ENCODE assay signal across 1 fruit fly cellular context in genomic region chrX:11578841-11579240, dm6.
A peak's percentile ranks its signal among the peaks of the same experiment; 100 is the strongest.
TF ChIP-seq lines count a peak whose summit lies in the region.

No protein-coding gene starts in this region.

TF ChIP-seq in whole organism, embryonic, 481 proteins besides CTCF, POLR2A, EP300 and RAD21 (continued from another document and continues in another):
- TF ChIP-seq amos (GFP tag; IDR thresholded peaks at IDR 0.05; lab: Robert Waterston, UW; ENCODE audit: partially characterized antibody) = peak; percentile 54
- no peak for TF ChIP-seq CG4328 (GFP tag; optimal IDR thresholded peaks at IDR 0.05; lab: Kevin White, UChicago)
- no peak for TF ChIP-seq CG2120 (GFP tag; optimal IDR thresholded peaks at IDR 0.05; lab: Kevin White, UChicago)
- TF ChIP-seq vnd (GFP tag; IDR thresholded peaks at IDR 0.05; lab: Robert Waterston, UW; ENCODE audit: partially characterized antibody) = no peak
- TF ChIP-seq bbx (GFP tag; IDR thresholded peaks at IDR 0.05; lab: Robert Waterston, UW; ENCODE audit: partially characterized antibody) = peak; percentile 34; the same call in 1 of the 2 replicates
- no peak for TF ChIP-seq NFAT (GFP tag; IDR thresholded peaks at IDR 0.05; lab: Robert Waterston, UW)
- TF ChIP-seq CG9437 (GFP tag; optimal IDR thresholded peaks at IDR 0.05; lab: Kevin White, UChicago) = no peak
- no peak for TF ChIP-seq Abd-B (GFP tag; optimal IDR thresholded peaks at IDR 0.05; lab: Kevin White, UChicago)
- no peak for TF ChIP-seq CG11085 (GFP tag; IDR thresholded peaks at IDR 0.05; lab: Robert Waterston, UW)
- TF ChIP-seq CG10959 (GFP tag; IDR thresholded peaks at IDR 0.05; lab: Robert Waterston, UW) = no peak
- TF ChIP-seq stwl (tag; optimal IDR thresholded peaks at IDR 0.05; lab: Kevin White, UChicago) = peak; percentile 100
- TF ChIP-seq Dp (GFP tag; optimal IDR thresholded peaks at IDR 0.05; lab: Kevin White, UChicago) = peak; percentile 43
- TF ChIP-seq CG2712 (tag; optimal IDR thresholded peaks at IDR 0.05; lab: Kevin White, UChicago) = peak; percentile 21
- TF ChIP-seq CG17359 (tag; optimal IDR thresholded peaks at IDR 0.05; lab: Kevin White, UChicago) = no peak
- TF ChIP-seq CG3407 (GFP tag; optimal IDR thresholded peaks at IDR 0.05; lab: Kevin White, UChicago) = no peak
- no peak for TF ChIP-seq CG13424 (tag; optimal IDR thresholded peaks at IDR 0.05; lab: Kevin White, UChicago)
- TF ChIP-seq Lim3 (GFP tag; IDR thresholded peaks at IDR 0.05; lab: Robert Waterston, UW) = no peak
- TF ChIP-seq salm (tag; optimal IDR thresholded peaks at IDR 0.05; lab: Kevin White, UChicago) = no peak
- TF ChIP-seq ind (GFP tag; optimal IDR thresholded peaks at IDR 0.05; lab: Kevin White, UChicago) = no peak
- TF ChIP-seq gsb (GFP tag; IDR thresholded peaks at IDR 0.05; lab: Robert Waterston, UW) = no peak
- TF ChIP-seq gro (GFP tag; optimal IDR thresholded peaks at IDR 0.05; lab: Kevin White, UChicago) = no peak
- TF ChIP-seq CG8388 (GFP tag; optimal IDR thresholded peaks at IDR 0.05; lab: Kevin White, UChicago) = no peak
- no peak for TF ChIP-seq btn (GFP tag; optimal IDR thresholded peaks at IDR 0.05; lab: Kevin White, UChicago)
- TF ChIP-seq ara (GFP tag; IDR thresholded peaks at IDR 0.05; lab: Robert Waterston, UW) = no peak
- TF ChIP-seq ap (GFP tag; IDR thresholded peaks at IDR 0.05; lab: Robert Waterston, UW) = no peak
- no peak for TF ChIP-seq CG6683 (GFP tag; optimal IDR thresholded peaks at IDR 0.05; lab: Kevin White, UChicago)
- no peak for TF ChIP-seq CG10979 (tag; optimal IDR thresholded peaks at IDR 0.05; lab: Kevin White, UChicago)
- peak; percentile 92 for TF ChIP-seq CG33213 (GFP tag; optimal IDR thresholded peaks at IDR 0.05; lab: Kevin White, UChicago)
- 0 out of 2 replicates have a peak, but pooled peaks have one; percentile 26 for TF ChIP-seq chm (GFP tag; IDR thresholded peaks at IDR 0.05; lab: Robert Waterston, UW)
- no peak for TF ChIP-seq Bdp1 (GFP tag; optimal IDR thresholded peaks at IDR 0.05; lab: Kevin White, UChicago)
- no peak for TF ChIP-seq zfh2 (GFP tag; optimal IDR thresholded peaks at IDR 0.05; lab: Kevin White, UChicago)
- TF ChIP-seq chif (GFP tag; optimal IDR thresholded peaks at IDR 0.05; lab: Kevin White, UChicago) = no peak
- peak; percentile 63 for TF ChIP-seq CG34224 (GFP tag; IDR thresholded peaks at IDR 0.05; lab: Robert Waterston, UW; ENCODE audit: partially characterized antibody)
- TF ChIP-seq CG12219 (GFP tag; optimal IDR thresholded peaks at IDR 0.05; lab: Kevin White, UChicago) = no peak
- TF ChIP-seq CG11504 (tag; optimal IDR thresholded peaks at IDR 0.05; lab: Kevin White, UChicago) = no peak
- no peak for TF ChIP-seq Xrp1 (GFP tag; IDR thresholded peaks at IDR 0.05; lab: Robert Waterston, UW)
- TF ChIP-seq stc (GFP tag; IDR thresholded peaks at IDR 0.05; lab: Robert Waterston, UW) = no peak
- no peak for TF ChIP-seq odd (GFP tag; optimal IDR thresholded peaks at IDR 0.05; lab: Kevin White, UChicago)
- no peak for TF ChIP-seq Ada2b (GFP tag; IDR thresholded peaks at IDR 0.05; lab: Robert Waterston, UW)
- no peak for TF ChIP-seq CG6654 (GFP tag; optimal IDR thresholded peaks at IDR 0.05; lab: Kevin White, UChicago)
- TF ChIP-seq cad (GFP tag; optimal IDR thresholded peaks at IDR 0.05; lab: Kevin White, UChicago) = no peak
- no peak for TF ChIP-seq br (optimal IDR thresholded peaks at IDR 0.05; lab: Kevin White, UChicago)
- no peak for TF ChIP-seq CG15269 (tag; optimal IDR thresholded peaks at IDR 0.05; lab: Kevin White, UChicago)
- TF ChIP-seq CG31388 (GFP tag; optimal IDR thresholded peaks at IDR 0.05; lab: Kevin White, UChicago) = no peak
- no peak for TF ChIP-seq aop (GFP tag; IDR thresholded peaks at IDR 0.05; lab: Robert Waterston, UW)
- TF ChIP-seq Tbp (GFP tag; optimal IDR thresholded peaks at IDR 0.05; lab: Kevin White, UChicago) = no peak
- TF ChIP-seq so (GFP tag; IDR thresholded peaks at IDR 0.05; lab: Robert Waterston, UW) = no peak
- no peak for TF ChIP-seq bowl (GFP tag; IDR thresholded peaks at IDR 0.05; lab: Robert Waterston, UW)
- no peak for TF ChIP-seq CG17361 (GFP tag; IDR thresholded peaks at IDR 0.05; lab: Robert Waterston, UW)
- peak; percentile 87 for TF ChIP-seq nerfin-1 (tag; optimal IDR thresholded peaks at IDR 0.05; lab: Kevin White, UChicago)
- TF ChIP-seq CG4360 (GFP tag; IDR thresholded peaks at IDR 0.05; lab: Robert Waterston, UW) = no peak
- no peak for TF ChIP-seq CG12155 (GFP tag; optimal IDR thresholded peaks at IDR 0.05; lab: Kevin White, UChicago)
- no peak for TF ChIP-seq da (GFP tag; optimal IDR thresholded peaks at IDR 0.05; lab: Kevin White, UChicago)
- no peak for TF ChIP-seq Dref (GFP tag; IDR thresholded peaks at IDR 0.05; lab: Robert Waterston, UW)
- TF ChIP-seq CG14965 (GFP tag; optimal IDR thresholded peaks at IDR 0.05; lab: Kevin White, UChicago; ENCODE audit: borderline replicate concordance) = no peak
- no peak for TF ChIP-seq emc (GFP tag; optimal IDR thresholded peaks at IDR 0.05; lab: Kevin White, UChicago)
- peak; percentile 54; the same call in 1 of the 2 replicates for TF ChIP-seq ato (GFP tag; IDR thresholded peaks at IDR 0.05; lab: Robert Waterston, UW; ENCODE audit: partially characterized antibody)
- no peak for TF ChIP-seq CG6254 (GFP tag; optimal IDR thresholded peaks at IDR 0.05; lab: Kevin White, UChicago)
- TF ChIP-seq CG7928 (GFP tag; optimal IDR thresholded peaks at IDR 0.05; lab: Kevin White, UChicago) = peak; percentile 78
- TF ChIP-seq CG2202 (tag; optimal IDR thresholded peaks at IDR 0.05; lab: Kevin White, UChicago) = no peak
- TF ChIP-seq sqz (GFP tag; optimal IDR thresholded peaks at IDR 0.05; lab: Kevin White, UChicago) = no peak
- TF ChIP-seq CG6854 (GFP tag; optimal IDR thresholded peaks at IDR 0.05; lab: Kevin White, UChicago) = no peak
- TF ChIP-seq cg (GFP tag; optimal IDR thresholded peaks at IDR 0.05; lab: Kevin White, UChicago) = no peak
- TF ChIP-seq caup (GFP tag; optimal IDR thresholded peaks at IDR 0.05; lab: Kevin White, UChicago; ENCODE audit: severe bottlenecking) = no peak
- TF ChIP-seq toy (GFP tag; IDR thresholded peaks at IDR 0.05; lab: Robert Waterston, UW) = no peak
- TF ChIP-seq CG3281 (GFP tag; optimal IDR thresholded peaks at IDR 0.05; lab: Kevin White, UChicago) = no peak
- no peak for TF ChIP-seq CG2199 (GFP tag; IDR thresholded peaks at IDR 0.05; lab: Robert Waterston, UW)
- TF ChIP-seq HmgZ (tag; optimal IDR thresholded peaks at IDR 0.05; lab: Kevin White, UChicago) = no peak
- TF ChIP-seq slp2 (GFP tag; optimal IDR thresholded peaks at IDR 0.05; lab: Kevin White, UChicago) = no peak
- no peak for TF ChIP-seq CG10366 (GFP tag; IDR thresholded peaks at IDR 0.05; lab: Robert Waterston, UW)
- TF ChIP-seq Neu2 (GFP tag; optimal IDR thresholded peaks at IDR 0.05; lab: Kevin White, UChicago; ENCODE audit: borderline replicate concordance) = no peak
- TF ChIP-seq pzg (GFP tag; optimal IDR thresholded peaks at IDR 0.05; lab: Kevin White, UChicago) = peak; percentile 75
- TF ChIP-seq Dfd (GFP tag; optimal IDR thresholded peaks at IDR 0.05; lab: Kevin White, UChicago) = no peak
- TF ChIP-seq CG18011 (GFP tag; optimal IDR thresholded peaks at IDR 0.05; lab: Kevin White, UChicago) = no peak
- TF ChIP-seq CG8924 (tag; optimal IDR thresholded peaks at IDR 0.05; lab: Kevin White, UChicago) = no peak
- TF ChIP-seq Sox100B (GFP tag; optimal IDR thresholded peaks at IDR 0.05; lab: Kevin White, UChicago) = no peak
- TF ChIP-seq E2f2 (GFP tag; IDR thresholded peaks at IDR 0.05; lab: Robert Waterston, UW) = peak; percentile 53; the same call in 1 of the 2 replicates
- TF ChIP-seq HLH3B (GFP tag; IDR thresholded peaks at IDR 0.05; lab: Robert Waterston, UW) = no peak
- TF ChIP-seq CG6175 (GFP tag; IDR thresholded peaks at IDR 0.05; lab: Robert Waterston, UW) = no peak
- peak; percentile 5 for TF ChIP-seq grau (tag; optimal IDR thresholded peaks at IDR 0.05; lab: Kevin White, UChicago)
- TF ChIP-seq Taf1 (GFP tag; IDR thresholded peaks at IDR 0.05; lab: Robert Waterston, UW) = no peak
- TF ChIP-seq CG10431 (GFP tag; optimal IDR thresholded peaks at IDR 0.05; lab: Kevin White, UChicago) = peak; percentile 2
- TF ChIP-seq CG17612 (GFP tag; IDR thresholded peaks at IDR 0.05; lab: Robert Waterston, UW) = no peak
- TF ChIP-seq onecut (GFP tag; IDR thresholded peaks at IDR 0.05; lab: Robert Waterston, UW) = no peak
- no peak for TF ChIP-seq CG1024 (GFP tag; IDR thresholded peaks at IDR 0.05; lab: Robert Waterston, UW)
- TF ChIP-seq inv (GFP tag; IDR thresholded peaks at IDR 0.05; lab: Robert Waterston, UW; ENCODE audit: partially characterized antibody) = no peak
- no peak for TF ChIP-seq eve (GFP tag; optimal IDR thresholded peaks at IDR 0.05; lab: Kevin White, UChicago)
- TF ChIP-seq CG8765 (GFP tag; IDR thresholded peaks at IDR 0.05; lab: Robert Waterston, UW) = no peak
- no peak for TF ChIP-seq TFAM (GFP tag; optimal IDR thresholded peaks at IDR 0.05; lab: Kevin White, UChicago)
- no peak for TF ChIP-seq Usf (GFP tag; optimal IDR thresholded peaks at IDR 0.05; lab: Kevin White, UChicago)
- TF ChIP-seq vfl (GFP tag; optimal IDR thresholded peaks at IDR 0.05; lab: Kevin White, UChicago) = no peak
- TF ChIP-seq Dek (tag; optimal IDR thresholded peaks at IDR 0.05; lab: Kevin White, UChicago) = no peak
- TF ChIP-seq CG7271 (tag; optimal IDR thresholded peaks at IDR 0.05; lab: Kevin White, UChicago) = no peak
- TF ChIP-seq HmgD (GFP tag; optimal IDR thresholded peaks at IDR 0.05; lab: Kevin White, UChicago) = no peak
- no peak for TF ChIP-seq CG1832 (GFP tag; optimal IDR thresholded peaks at IDR 0.05; lab: Kevin White, UChicago)
- no peak for TF ChIP-seq CG11695 (GFP tag; IDR thresholded peaks at IDR 0.05; lab: Robert Waterston, UW)
- TF ChIP-seq peb (GFP tag; IDR thresholded peaks at IDR 0.05; lab: Robert Waterston, UW) = no peak
- TF ChIP-seq CG2678 (tag; optimal IDR thresholded peaks at IDR 0.05; lab: Kevin White, UChicago) = no peak
- TF ChIP-seq CG13296 (GFP tag; optimal IDR thresholded peaks at IDR 0.05; lab: Kevin White, UChicago) = no peak
- TF ChIP-seq CG10565 (GFP tag; optimal IDR thresholded peaks at IDR 0.05; lab: Kevin White, UChicago) = no peak
- no peak for TF ChIP-seq her (GFP tag; optimal IDR thresholded peaks at IDR 0.05; lab: Kevin White, UChicago)
- no peak for TF ChIP-seq bab2 (GFP tag; optimal IDR thresholded peaks at IDR 0.05; lab: Kevin White, UChicago)
- TF ChIP-seq zf30C (GFP tag; optimal IDR thresholded peaks at IDR 0.05; lab: Kevin White, UChicago) = no peak
- TF ChIP-seq Deaf1 (tag; optimal IDR thresholded peaks at IDR 0.05; lab: Kevin White, UChicago) = no peak
- no peak for TF ChIP-seq Mad (GFP tag; optimal IDR thresholded peaks at IDR 0.05; lab: Kevin White, UChicago)
- no peak for TF ChIP-seq H2.0 (GFP tag; IDR thresholded peaks at IDR 0.05; lab: Robert Waterston, UW)
- TF ChIP-seq slbo (GFP tag; IDR thresholded peaks at IDR 0.05; lab: Robert Waterston, UW) = no peak
- TF ChIP-seq CG4854 (GFP tag; optimal IDR thresholded peaks at IDR 0.05; lab: Kevin White, UChicago) = no peak
- TF ChIP-seq CG11560 (tag; IDR thresholded peaks at IDR 0.05; lab: Robert Waterston, UW) = no peak
- no peak for TF ChIP-seq pita (GFP tag; optimal IDR thresholded peaks at IDR 0.05; lab: Kevin White, UChicago)
- TF ChIP-seq MBD-R2 (GFP tag; IDR thresholded peaks at IDR 0.05; lab: Robert Waterston, UW) = peak; percentile 21; the same call in 1 of the 2 replicates
- TF ChIP-seq Med (GFP tag; lab: Kevin White, UChicago) = peak; percentile 66
- no peak for TF ChIP-seq CG17829 (tag; optimal IDR thresholded peaks at IDR 0.05; lab: Kevin White, UChicago)
- no peak for TF ChIP-seq Ptx1 (GFP tag; IDR thresholded peaks at IDR 0.05; lab: Robert Waterston, UW)
- no peak for TF ChIP-seq cas (GFP tag; IDR thresholded peaks at IDR 0.05; lab: Robert Waterston, UW)
- no peak for TF ChIP-seq ems (GFP tag; optimal IDR thresholded peaks at IDR 0.05; lab: Kevin White, UChicago)
- no peak for TF ChIP-seq CG16863 (GFP tag; optimal IDR thresholded peaks at IDR 0.05; lab: Kevin White, UChicago)
- no peak for TF ChIP-seq MTF-1 (GFP tag; optimal IDR thresholded peaks at IDR 0.05; lab: Kevin White, UChicago; ENCODE audit: borderline replicate concordance)
- TF ChIP-seq Dbx (GFP tag; IDR thresholded peaks at IDR 0.05; lab: Robert Waterston, UW) = no peak
- no peak for TF ChIP-seq oc (tag; optimal IDR thresholded peaks at IDR 0.05; lab: Kevin White, UChicago)
- TF ChIP-seq Optix (GFP tag; IDR thresholded peaks at IDR 0.05; lab: Robert Waterston, UW) = no peak
- TF ChIP-seq Elba2 (GFP tag; optimal IDR thresholded peaks at IDR 0.05; lab: Kevin White, UChicago) = no peak
- TF ChIP-seq CG3847 (GFP tag; IDR thresholded peaks at IDR 0.05; lab: Robert Waterston, UW) = peak; percentile 18; the same call in 1 of the 2 replicates
- no peak for TF ChIP-seq CG34422 (GFP tag; IDR thresholded peaks at IDR 0.05; lab: Robert Waterston, UW)
- TF ChIP-seq nom (GFP tag; optimal IDR thresholded peaks at IDR 0.05; lab: Kevin White, UChicago) = no peak
- peak; percentile 45 for TF ChIP-seq MESR4 (GFP tag; optimal IDR thresholded peaks at IDR 0.05; lab: Kevin White, UChicago)
- TF ChIP-seq CG1233 (GFP tag; optimal IDR thresholded peaks at IDR 0.05; lab: Kevin White, UChicago) = no peak
- TF ChIP-seq Awh (GFP tag; IDR thresholded peaks at IDR 0.05; lab: Robert Waterston, UW) = no peak
- no peak for TF ChIP-seq CG11456 (GFP tag; IDR thresholded peaks at IDR 0.05; lab: Robert Waterston, UW)
- no peak for TF ChIP-seq rib (GFP tag; IDR thresholded peaks at IDR 0.05; lab: Robert Waterston, UW)
- no peak for TF ChIP-seq yki (optimal IDR thresholded peaks at IDR 0.05; lab: Kevin White, UChicago)
- peak; percentile 43 for TF ChIP-seq trem (tag; optimal IDR thresholded peaks at IDR 0.05; lab: Kevin White, UChicago)
- no peak for TF ChIP-seq D19B (GFP tag; optimal IDR thresholded peaks at IDR 0.05; lab: Kevin White, UChicago)
- TF ChIP-seq phol (tag; optimal IDR thresholded peaks at IDR 0.05; lab: Kevin White, UChicago) = peak; percentile 13
- TF ChIP-seq sob (GFP tag; IDR thresholded peaks at IDR 0.05; lab: Robert Waterston, UW) = no peak
- no peak for TF ChIP-seq pho (GFP tag; optimal IDR thresholded peaks at IDR 0.05; lab: Kevin White, UChicago)
- no peak for TF ChIP-seq Hr39 (optimal IDR thresholded peaks at IDR 0.05; lab: Kevin White, UChicago)
- TF ChIP-seq Myb (GFP tag; optimal IDR thresholded peaks at IDR 0.05; lab: Kevin White, UChicago) = peak; percentile 17
- TF ChIP-seq tup (GFP tag; optimal IDR thresholded peaks at IDR 0.05; lab: Kevin White, UChicago) = no peak
- TF ChIP-seq CG10543 (GFP tag; optimal IDR thresholded peaks at IDR 0.05; lab: Kevin White, UChicago) = no peak
